Worm (Caenorhabditis elegans) whole organism, early embryonic: ENCODE measurements around the gene Y34F4.3.

Source experiments
- ama-1 ChIP-seq: fragments of 150-350 bp; optimal IDR thresholded peaks from 2 replicates; lab custom pipeline; 2014
- hmbx-1 ChIP-seq: sonication (generic microtip); optimal IDR thresholded peaks from 2 replicates; lab custom pipeline; 2016; ENCODE audit warnings: mild to moderate bottlenecking, missing genetic modification characterization, missing compliant biosample characterization
- hmg-4 ChIP-seq: fragments of 200-800 bp; sonication (Bioruptor generic); optimal IDR thresholded peaks from 2 replicates; lab custom pipeline; 2018; ENCODE audit warnings: mild to moderate bottlenecking, missing genetic modification characterization, missing compliant biosample characterization
- scrt-1 ChIP-seq: fragments of 200-800 bp; sonication (Bioruptor generic); IDR thresholded peaks from 2 replicates; pipeline ENCODE4 v1.3.6; 2022; ENCODE audit warnings: missing genetic modification characterization, missing compliant biosample characterization

DNA sequence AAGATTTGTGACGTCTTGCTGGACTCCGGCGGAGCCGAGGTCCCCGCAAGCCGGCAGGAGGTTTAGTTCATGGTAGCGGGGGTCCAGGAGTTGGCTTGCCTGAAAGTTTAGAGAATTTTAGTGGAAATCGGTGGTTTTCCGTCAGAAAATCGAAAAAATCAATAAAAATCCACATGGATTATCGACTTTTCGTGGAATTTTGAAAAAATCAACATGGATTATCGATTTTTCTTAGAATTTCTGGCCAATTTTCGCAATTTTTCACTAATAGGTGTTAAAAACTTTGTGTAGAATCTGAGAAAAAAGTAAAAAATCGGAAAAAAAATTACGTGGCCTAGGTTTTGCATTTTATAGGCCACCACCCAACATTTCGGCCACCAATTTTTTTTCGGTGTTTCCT, 42.9 kb upstream of the Y34F4.3 start:
- TF ChIP-seq hmbx-1 (tag; lab: Kevin White, UChicago), result no peak
- no peak for TF ChIP-seq hmg-4 (GFP tag; lab: Kevin White, UChicago)
- TF ChIP-seq scrt-1, result no peak
- TF ChIP-seq ama-1 (lab: Kevin White, UChicago), result no peak
